Fruit fly (Drosophila melanogaster) whole organism, pupa: ENCODE measurements around the gene AstA-R1.

Source experiments
- CG10348 ChIP-seq: fragments of 200-800 bp; sonication (Bioruptor generic); IDR thresholded peaks from 2 replicates; pipeline ENCODE4 v1.3.6; 2022; ENCODE audit warnings: missing biosample characterization, missing genetic modification characterization
- CG12605 ChIP-seq: fragments of 200-800 bp; sonication (Bioruptor generic); IDR thresholded peaks from 2 replicates; pipeline ENCODE4 v1.3.6; 2022; ENCODE audit warnings: missing biosample characterization, missing genetic modification characterization
- CG13204 ChIP-seq: fragments of 200-800 bp; sonication (Bioruptor generic); optimal IDR thresholded peaks from 2 replicates; lab custom pipeline; 2018; ENCODE audit warnings: missing biosample characterization, mild to moderate bottlenecking, missing genetic modification characterization, moderate library complexity
- CG14655 ChIP-seq: fragments of 200-800 bp; sonication (Bioruptor generic); optimal IDR thresholded peaks from 3 replicates; lab custom pipeline; 2017; ENCODE audit warnings: mild to moderate bottlenecking, missing biosample characterization, missing genetic modification reagents, missing genetic modification characterization
- CG15710 ChIP-seq: fragments of 200-800 bp; sonication (Bioruptor generic); optimal IDR thresholded peaks from 2 replicates; lab custom pipeline; 2018; ENCODE audit warnings: missing biosample characterization, mild to moderate bottlenecking, missing genetic modification characterization, moderate library complexity
- CG17806 ChIP-seq: fragments of 200-800 bp; sonication (Bioruptor generic); optimal IDR thresholded peaks from 2 replicates; lab custom pipeline; 2018; ENCODE audit warnings: missing biosample characterization, mild to moderate bottlenecking, missing genetic modification characterization, moderate library complexity
- CG32121 ChIP-seq: fragments of 200-800 bp; sonication (Bioruptor generic); IDR thresholded peaks from 2 replicates; pipeline ENCODE4 v1.3.6; 2022; ENCODE audit warnings: missing biosample characterization, missing genetic modification characterization
- CG34367 ChIP-seq: fragments of 200-800 bp; sonication (Bioruptor generic); optimal IDR thresholded peaks from 2 replicates; lab custom pipeline; 2018; ENCODE audit warnings: missing biosample characterization, mild to moderate bottlenecking, missing genetic modification characterization
- CG4496 ChIP-seq: fragments of 200-800 bp; sonication (Bioruptor generic); IDR thresholded peaks from 3 replicates; pipeline ENCODE4 v1.3.6; 2022; ENCODE audit warnings: missing biosample characterization, missing genetic modification characterization
- CG8159 ChIP-seq: fragments of 200-800 bp; sonication (Bioruptor generic); optimal IDR thresholded peaks from 3 replicates; lab custom pipeline; 2018; ENCODE audit warnings: missing biosample characterization, mild to moderate bottlenecking, missing genetic modification characterization, moderate library complexity
- CG8301 ChIP-seq: fragments of 200-800 bp; sonication (Bioruptor generic); optimal IDR thresholded peaks from 2 replicates; lab custom pipeline; 2018; ENCODE audit warnings: missing biosample characterization, mild to moderate bottlenecking, missing genetic modification characterization
- CG9948 ChIP-seq: fragments of 200-800 bp; sonication (Bioruptor generic); optimal IDR thresholded peaks from 2 replicates; lab custom pipeline; 2018; ENCODE audit warnings: missing biosample characterization, mild to moderate bottlenecking, missing genetic modification characterization, moderate library complexity
- D1 ChIP-seq: fragments of 200-800 bp; sonication (Bioruptor generic); optimal IDR thresholded peaks from 2 replicates; lab custom pipeline; 2018; ENCODE audit warnings: missing biosample characterization, mild to moderate bottlenecking, missing genetic modification characterization, moderate library complexity
- EcR ChIP-seq: fragments of 200-800 bp; sonication (Bioruptor generic); optimal IDR thresholded peaks from 3 replicates; lab custom pipeline; 2019; ENCODE audit warnings: missing biosample characterization, missing genetic modification characterization, mild to moderate bottlenecking, moderate library complexity, missing genetic modification reagents
- Ets98B ChIP-seq: fragments of 200-800 bp; sonication (Bioruptor generic); IDR thresholded peaks from 2 replicates; pipeline ENCODE4 v1.3.6; 2022; ENCODE audit warnings: missing biosample characterization, missing genetic modification characterization
- Pif1A ChIP-seq: fragments of 200-800 bp; sonication (Bioruptor generic); optimal IDR thresholded peaks from 3 replicates; lab custom pipeline; 2016; ENCODE audit warnings: missing biosample characterization, missing genetic modification characterization
- Pif1B ChIP-seq: fragments of 200-800 bp; sonication (Bioruptor generic); optimal IDR thresholded peaks from 3 replicates; lab custom pipeline; 2016; ENCODE audit warnings: missing biosample characterization, missing genetic modification characterization
- Snoo ChIP-seq: fragments of 200-800 bp; sonication (Bioruptor generic); optimal IDR thresholded peaks from 3 replicates; lab custom pipeline; 2017; ENCODE audit warnings: missing biosample characterization, mild to moderate bottlenecking, missing genetic modification characterization, inconsistent platforms
- fd96Ca ChIP-seq: fragments of 200-800 bp; sonication (Bioruptor generic); IDR thresholded peaks from 3 replicates; pipeline ENCODE4 v1.3.6; 2022; ENCODE audit warnings: missing biosample characterization, missing genetic modification characterization
- gl ChIP-seq: fragments of 200-800 bp; sonication (Bioruptor generic); optimal IDR thresholded peaks from 2 replicates; lab custom pipeline; 2018; ENCODE audit warnings: missing biosample characterization, mild to moderate bottlenecking, missing genetic modification characterization
- rn ChIP-seq: fragments of 200-800 bp; sonication (Bioruptor generic); IDR thresholded peaks from 2 replicates; pipeline ENCODE4 v1.3.6; 2022; ENCODE audit warnings: missing biosample characterization, missing genetic modification characterization

AstA-R1 gene

DNA sequence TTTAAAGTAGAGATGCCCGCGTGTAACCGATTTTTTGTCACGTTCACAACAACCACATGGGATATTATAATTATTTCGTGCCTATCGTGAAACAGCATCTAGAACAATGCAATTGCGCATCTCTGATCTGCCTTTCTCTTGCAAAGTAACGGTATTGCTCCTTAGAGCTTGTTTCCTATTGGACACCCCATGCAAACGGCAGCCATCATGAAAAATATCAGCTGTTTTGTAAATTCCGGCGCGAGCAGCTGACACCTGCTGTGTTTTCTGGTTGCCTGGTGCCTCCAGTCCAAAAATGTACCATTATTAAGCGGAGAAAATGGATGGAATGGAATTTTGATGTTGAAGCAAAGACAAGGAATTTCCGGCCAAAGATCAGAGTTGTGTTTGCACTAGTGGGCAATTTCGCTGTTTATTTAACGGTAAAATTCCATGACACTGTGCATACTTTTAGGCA lies 129.9 kb downstream of the AstA-R1 start:
- TF ChIP-seq CG4496 (GFP tag; lab: Robert Waterston, UW) (peak; percentile 39; the same call in 1 of the 3 replicates), CG10348 (no peak), D1 (tag; lab: Kevin White, UChicago) (no peak), CG12605 (no peak), gl (tag; lab: Kevin White, UChicago) (peak; percentile 43), CG8301 (tag; lab: Kevin White, UChicago) (no peak)

dm6 chrX:3710531-3711084 lies 136.3 kb downstream of the AstA-R1 start:
- no peak for TF ChIP-seq fd96Ca (GFP tag; lab: Robert Waterston, UW)
- no peak for TF ChIP-seq CG8301 (tag; lab: Kevin White, UChicago)
- no peak for TF ChIP-seq CG13204 (GFP tag; lab: Kevin White, UChicago)
- TF ChIP-seq CG4496 (GFP tag; lab: Robert Waterston, UW) = no peak
- peak; percentile 4 for TF ChIP-seq Pif1A (GFP tag; lab: Kevin White, UChicago)
- no peak for TF ChIP-seq CG15710 (tag; lab: Kevin White, UChicago)
- no peak for TF ChIP-seq CG34367 (tag; lab: Kevin White, UChicago)
- peak; percentile 49 for TF ChIP-seq Ets98B
- TF ChIP-seq CG10348 = no peak
- TF ChIP-seq CG32121 (GFP tag; lab: Robert Waterston, UW) = 0 out of 2 replicates have a peak, but pooled peaks have one; percentile 21
- TF ChIP-seq Snoo (tag; lab: Kevin White, UChicago) = no peak
- TF ChIP-seq EcR = peak; percentile 74
- no peak for TF ChIP-seq rn
- no peak for TF ChIP-seq CG17806 (tag; lab: Kevin White, UChicago)
- TF ChIP-seq CG14655 = no peak
- TF ChIP-seq gl (tag; lab: Kevin White, UChicago) = no peak
- no peak for TF ChIP-seq Pif1B
- no peak for TF ChIP-seq CG8159 (tag; lab: Kevin White, UChicago)
- no peak for TF ChIP-seq D1 (tag; lab: Kevin White, UChicago)
- no peak for TF ChIP-seq CG9948
- TF ChIP-seq CG12605 = no peak

- TF ChIP-seq CG9948 (no peak), CG13204 (GFP tag; lab: Kevin White, UChicago) (no peak), CG4496 (GFP tag; lab: Robert Waterston, UW) (peak; percentile 70), CG15710 (tag; lab: Kevin White, UChicago) (no peak), Pif1B (no peak), EcR (no peak), CG12605 (no peak), CG17806 (tag; lab: Kevin White, UChicago) (no peak), CG14655 (peak; percentile 44), CG8159 (tag; lab: Kevin White, UChicago) (no peak), rn (no peak), D1 (tag; lab: Kevin White, UChicago) (no peak), CG8301 (tag; lab: Kevin White, UChicago) (peak; percentile 48), CG10348 (no peak), Pif1A (GFP tag; lab: Kevin White, UChicago) (peak; percentile 5), CG32121 (GFP tag; lab: Robert Waterston, UW) (peak; percentile 53), fd96Ca (GFP tag; lab: Robert Waterston, UW) (no peak), Snoo (tag; lab: Kevin White, UChicago) (no peak), CG34367 (tag; lab: Kevin White, UChicago) (no peak), gl (tag; lab: Kevin White, UChicago) (no peak), Ets98B (peak; percentile 30; the same call in 1 of the 2 replicates)
Measured at dm6 chrX:3714020-3714419, 139.7 kb downstream of the AstA-R1 start.

- TF ChIP-seq CG4496 (GFP tag; lab: Robert Waterston, UW) (peak; percentile 29; the same call in 1 of the 3 replicates), CG14655 (peak; percentile 7)
Measured at dm6 chrX:3714994-3715393, 140.7 kb downstream of the AstA-R1 start.

DNA sequence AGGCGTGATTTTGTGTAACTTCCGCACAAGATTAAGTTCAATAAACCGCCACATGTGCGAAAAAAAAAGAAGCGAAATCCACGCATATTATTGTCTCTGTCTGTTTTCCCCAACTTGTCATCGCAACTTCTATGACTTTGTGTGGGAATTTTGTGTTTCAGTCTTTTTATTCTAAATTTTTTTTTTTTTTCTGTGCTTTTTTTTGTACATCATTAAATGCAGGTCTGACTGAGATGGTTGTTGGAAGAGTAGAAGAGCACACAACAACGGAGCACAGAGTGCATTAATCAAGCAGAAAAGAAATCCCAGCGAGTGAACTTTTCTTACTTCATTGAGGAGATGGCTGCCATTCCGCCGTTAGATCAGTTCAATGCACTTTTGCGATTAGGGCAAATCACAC lies 141.3 kb downstream of the AstA-R1 start:
- no peak for TF ChIP-seq gl (tag; lab: Kevin White, UChicago)
- peak; percentile 58; the same call in 1 of the 3 replicates for TF ChIP-seq CG4496 (GFP tag; lab: Robert Waterston, UW)
- TF ChIP-seq CG32121 (GFP tag; lab: Robert Waterston, UW) = peak; percentile 26; the same call in 1 of the 2 replicates
- TF ChIP-seq D1 (tag; lab: Kevin White, UChicago) = no peak
- TF ChIP-seq Snoo (tag; lab: Kevin White, UChicago) = no peak
- no peak for TF ChIP-seq CG8301 (tag; lab: Kevin White, UChicago)
- TF ChIP-seq EcR = peak; percentile 10
- TF ChIP-seq CG9948 = no peak
- peak; percentile 19; the same call in 1 of the 2 replicates for TF ChIP-seq Ets98B
- TF ChIP-seq CG34367 (tag; lab: Kevin White, UChicago) = no peak
- TF ChIP-seq CG14655 = peak; percentile 35
- TF ChIP-seq Pif1B = no peak
- TF ChIP-seq rn = no peak
- no peak for TF ChIP-seq CG13204 (GFP tag; lab: Kevin White, UChicago)
- TF ChIP-seq CG10348 = no peak
- no peak for TF ChIP-seq CG8159 (tag; lab: Kevin White, UChicago)
- TF ChIP-seq fd96Ca (GFP tag; lab: Robert Waterston, UW) = no peak
- no peak for TF ChIP-seq CG17806 (tag; lab: Kevin White, UChicago)
- TF ChIP-seq CG12605 = no peak
- TF ChIP-seq CG15710 (tag; lab: Kevin White, UChicago) = no peak
- no peak for TF ChIP-seq Pif1A (GFP tag; lab: Kevin White, UChicago)
